Fruit fly (Drosophila melanogaster): ENCODE measurements around the gene Marf.

Gene Marf

dm6 chrX:6340593-6341068 is 25.1 kb upstream of the Marf start (continued):
- peak; percentile 61 for TF ChIP-seq Vsx1 (GFP tag; optimal IDR thresholded peaks at IDR 0.05)
- TF ChIP-seq hbn (GFP tag; IDR thresholded peaks at IDR 0.05; ENCODE audit: partially characterized antibody), result no peak
- peak; percentile 74 for TF ChIP-seq CG1529 (GFP tag; optimal IDR thresholded peaks at IDR 0.05)
- peak; percentile 70 for TF ChIP-seq CG12104 (GFP tag; optimal IDR thresholded peaks at IDR 0.05)
- no peak for TF ChIP-seq CG8478 (optimal IDR thresholded peaks at IDR 0.05)
- no peak for TF ChIP-seq chm (GFP tag; IDR thresholded peaks at IDR 0.05)
- no peak for TF ChIP-seq pfk (GFP tag; optimal IDR thresholded peaks at IDR 0.05)
- TF ChIP-seq exex (tag; optimal IDR thresholded peaks at IDR 0.05), result peak; percentile 40
- TF ChIP-seq CG2678 (tag; optimal IDR thresholded peaks at IDR 0.05), result peak; percentile 93
- peak; percentile 83 for TF ChIP-seq CG10979 (tag; optimal IDR thresholded peaks at IDR 0.05)
- TF ChIP-seq ato (GFP tag; IDR thresholded peaks at IDR 0.05; ENCODE audit: partially characterized antibody), result no peak
- TF ChIP-seq CG12942 (GFP tag; optimal IDR thresholded peaks at IDR 0.05), result peak; percentile 11
- TF ChIP-seq CG15269 (tag; optimal IDR thresholded peaks at IDR 0.05), result peak; percentile 85
- no peak for TF ChIP-seq bbx (GFP tag; IDR thresholded peaks at IDR 0.05; ENCODE audit: partially characterized antibody)
- peak; percentile 6 for TF ChIP-seq CG33557 (GFP tag; optimal IDR thresholded peaks at IDR 0.05)
- TF ChIP-seq CG18476 (GFP tag; optimal IDR thresholded peaks at IDR 0.05), result peak; percentile 43
- peak; percentile 7 for TF ChIP-seq Bteb2 (GFP tag; optimal IDR thresholded peaks at IDR 0.05)
- TF ChIP-seq GATAe (GFP tag; conservative IDR thresholded peaks at IDR 0.05), result no peak
- TF ChIP-seq CG16813 (GFP tag; IDR thresholded peaks at IDR 0.05; ENCODE audit: partially characterized antibody), result no peak
- peak; percentile 80 for TF ChIP-seq CG31441 (GFP tag; IDR thresholded peaks at IDR 0.05)
- peak; percentile 9 for TF ChIP-seq her (GFP tag; optimal IDR thresholded peaks at IDR 0.05)
- TF ChIP-seq nom (GFP tag; optimal IDR thresholded peaks at IDR 0.05), result peak; percentile 97
- no peak for TF ChIP-seq CG3163 (GFP tag; optimal IDR thresholded peaks at IDR 0.05)
- TF ChIP-seq cad (GFP tag; optimal IDR thresholded peaks at IDR 0.05), result no peak
- TF ChIP-seq Camta (GFP tag; optimal IDR thresholded peaks at IDR 0.05), result no peak
- TF ChIP-seq insv (GFP tag; optimal IDR thresholded peaks at IDR 0.05), result peak in 1 of 2 experiments; percentile 49
- no peak for TF ChIP-seq sna (GFP tag; IDR thresholded peaks at IDR 0.05; ENCODE audit: partially characterized antibody)
- TF ChIP-seq D19B (GFP tag; optimal IDR thresholded peaks at IDR 0.05), result peak; percentile 71
- TF ChIP-seq cato (GFP tag; optimal IDR thresholded peaks at IDR 0.05; ENCODE audit: borderline replicate concordance), result no peak
- peak; percentile 35; the same call in 1 of the 3 replicates for TF ChIP-seq croc (GFP tag; conservative IDR thresholded peaks at IDR 0.05)
- TF ChIP-seq CG4617 (GFP tag; optimal IDR thresholded peaks at IDR 0.05; ENCODE audit: borderline replicate concordance), result no peak
- no peak for TF ChIP-seq tna (GFP tag; IDR thresholded peaks at IDR 0.05; ENCODE audit: partially characterized antibody)
- TF ChIP-seq tap (tag; optimal IDR thresholded peaks at IDR 0.05), result peak; percentile 68
- TF ChIP-seq NFAT (GFP tag; IDR thresholded peaks at IDR 0.05), result no peak
- TF ChIP-seq phol (tag; optimal IDR thresholded peaks at IDR 0.05), result peak; percentile 82
- TF ChIP-seq YL-1 (GFP tag; optimal IDR thresholded peaks at IDR 0.05), result peak; percentile 8
- peak; percentile 40; the same call in 1 of the 3 replicates for TF ChIP-seq Aef1 (GFP tag; IDR thresholded peaks at IDR 0.05)
- TF ChIP-seq CG10462 (GFP tag; optimal IDR thresholded peaks at IDR 0.05), result no peak
- TF ChIP-seq CG12236 (GFP tag; optimal IDR thresholded peaks at IDR 0.05), result no peak
- TF ChIP-seq CG14050 (GFP tag; IDR thresholded peaks at IDR 0.05), result peak; percentile 24; the same call in 1 of the 3 replicates
- peak; percentile 39 for TF ChIP-seq CG12769 (tag; optimal IDR thresholded peaks at IDR 0.05)
- TF ChIP-seq dati (GFP tag; IDR thresholded peaks at IDR 0.05), result no peak
- TF ChIP-seq CG17361 (GFP tag; IDR thresholded peaks at IDR 0.05), result peak; percentile 87
- TF ChIP-seq fd96Cb (tag; optimal IDR thresholded peaks at IDR 0.05), result peak; percentile 67
- TF ChIP-seq dm (GFP tag; optimal IDR thresholded peaks at IDR 0.05), result no peak
- no peak for TF ChIP-seq gro (GFP tag; optimal IDR thresholded peaks at IDR 0.05)
- peak; percentile 54; the same call in 1 of the 2 replicates for TF ChIP-seq ttk (GFP tag; IDR thresholded peaks at IDR 0.05)
- no peak for TF ChIP-seq stwl (tag; optimal IDR thresholded peaks at IDR 0.05)
- TF ChIP-seq Awh (GFP tag; IDR thresholded peaks at IDR 0.05), result no peak
- TF ChIP-seq dan (GFP tag; IDR thresholded peaks at IDR 0.05), result no peak

Data from whole organism, embryonic.